Worm (Caenorhabditis elegans) whole organism, young adult: Measurements from ENCODE around the gene E_BE45912.2.

Experiments
- B0261.1 ChIP-seq: sonication (generic microtip); optimal IDR thresholded peaks from 2 replicates; lab custom pipeline; 2016; ENCODE audit warnings: mild to moderate bottlenecking, missing genetic modification characterization, moderate library complexity, missing compliant biosample characterization
- D2030.7 ChIP-seq: fragments of 200-800 bp; sonication (Bioruptor generic); IDR thresholded peaks from 2 replicates; pipeline ENCODE4 v1.3.6; 2022; ENCODE audit warnings: missing genetic modification reagents, missing genetic modification characterization, missing compliant biosample characterization
- F10E7.11 ChIP-seq: sonication (generic microtip); optimal IDR thresholded peaks from 2 replicates; lab custom pipeline; 2017; ENCODE audit warnings: mild to moderate bottlenecking, missing genetic modification characterization, moderate library complexity, missing compliant biosample characterization
- F22D6.2 ChIP-seq: sonication (generic microtip); optimal IDR thresholded peaks from 2 replicates; lab custom pipeline; 2016; ENCODE audit warnings: mild to moderate bottlenecking, missing genetic modification characterization, missing compliant biosample characterization
- F33H1.4 ChIP-seq: fragments of 200-800 bp; sonication (Bioruptor generic); IDR thresholded peaks from 2 replicates; pipeline ENCODE4 v1.3.6; 2022; ENCODE audit warnings: missing genetic modification reagents, missing genetic modification characterization, missing compliant biosample characterization
- F55B11.4 ChIP-seq: sonication (generic microtip); optimal IDR thresholded peaks from 2 replicates; lab custom pipeline; 2016; ENCODE audit warnings: missing compliant biosample characterization, missing genetic modification characterization, borderline replicate concordance; ENCODE audit not compliant: insufficient read depth
- F57C9.4 ChIP-seq: sonication (generic microtip); optimal IDR thresholded peaks from 2 replicates; lab custom pipeline; 2017; ENCODE audit warnings: mild to moderate bottlenecking, missing genetic modification characterization, missing compliant biosample characterization
- Y79H2A.3 ChIP-seq: fragments of 200-800 bp; sonication (Bioruptor generic); conservative IDR thresholded peaks from 2 replicates; pipeline ENCODE4 v1.3.6; 2022; ENCODE audit warnings: missing genetic modification reagents, missing genetic modification characterization, missing compliant biosample characterization
- Y95B8A.8 ChIP-seq: fragments of 200-800 bp; sonication (Bioruptor generic); IDR thresholded peaks from 2 replicates; pipeline ENCODE4 v1.3.6; 2022; ENCODE audit warnings: missing genetic modification reagents, missing genetic modification characterization, missing compliant biosample characterization
- attf-5 ChIP-seq: fragments of 200-800 bp; sonication (Bioruptor generic); optimal IDR thresholded peaks from 2 replicates; lab custom pipeline; 2018; ENCODE audit warnings: mild to moderate bottlenecking, missing genetic modification characterization, missing compliant biosample characterization
- bed-2 ChIP-seq: fragments of 200-800 bp; sonication (Bioruptor generic); IDR thresholded peaks from 2 replicates; pipeline ENCODE4 v1.3.6; 2022; ENCODE audit warnings: missing genetic modification reagents, missing genetic modification characterization, missing compliant biosample characterization
- ccch-3 ChIP-seq: fragments of 200-800 bp; sonication (Bioruptor generic); optimal IDR thresholded peaks from 2 replicates; lab custom pipeline; 2018; ENCODE audit warnings: mild to moderate bottlenecking, missing genetic modification characterization, missing compliant biosample characterization
- cebp-2 ChIP-seq: fragments of 200-800 bp; sonication (Bioruptor generic); IDR thresholded peaks from 2 replicates; pipeline ENCODE4 v1.3.6; 2022; ENCODE audit warnings: missing genetic modification characterization, missing compliant biosample characterization
- ceh-40 ChIP-seq: fragments of 200-800 bp; sonication (Bioruptor generic); IDR thresholded peaks from 2 replicates; pipeline ENCODE4 v1.3.6; 2022; ENCODE audit warnings: missing genetic modification characterization, missing compliant biosample characterization
- ceh-91 ChIP-seq: fragments of 200-800 bp; sonication (Bioruptor generic); IDR thresholded peaks from 2 replicates; pipeline ENCODE4 v1.3.6; 2022; ENCODE audit warnings: missing genetic modification reagents, missing genetic modification characterization, missing compliant biosample characterization
- chd-7 ChIP-seq: sonication (generic microtip); optimal IDR thresholded peaks from 2 replicates; lab custom pipeline; 2016; ENCODE audit warnings: mild to moderate bottlenecking, missing genetic modification characterization, moderate library complexity, missing compliant biosample characterization
- egrh-3 ChIP-seq: fragments of 200-800 bp; sonication (Bioruptor generic); IDR thresholded peaks from 2 replicates; pipeline ENCODE4 v1.3.6; 2022; ENCODE audit warnings: missing genetic modification reagents, missing genetic modification characterization, missing compliant biosample characterization
- ets-4 ChIP-seq: fragments of 200-800 bp; sonication (Bioruptor generic); optimal IDR thresholded peaks from 2 replicates; lab custom pipeline; 2018; ENCODE audit warnings: mild to moderate bottlenecking, missing genetic modification characterization, missing compliant biosample characterization
- hmg-1.2 ChIP-seq: fragments of 200-800 bp; sonication (Bioruptor generic); IDR thresholded peaks from 2 replicates; pipeline ENCODE4 v1.3.6; 2022; ENCODE audit warnings: missing genetic modification reagents, missing genetic modification characterization, missing compliant biosample characterization
- hrde-1 ChIP-seq: sonication (generic microtip); optimal IDR thresholded peaks from 2 replicates; lab custom pipeline; 2016; ENCODE audit warnings: missing genetic modification characterization, mild to moderate bottlenecking, missing compliant biosample characterization, moderate library complexity, missing genotype, missing genetic modification reagents, borderline replicate concordance
- lin-40 ChIP-seq: sonication (generic microtip); optimal IDR thresholded peaks from 2 replicates; lab custom pipeline; 2016; ENCODE audit warnings: missing genetic modification characterization, mild to moderate bottlenecking, missing compliant biosample characterization, missing genotype, missing genetic modification reagents
- lsy-27 ChIP-seq: sonication (generic microtip); optimal IDR thresholded peaks from 2 replicates; lab custom pipeline; 2017; ENCODE audit warnings: missing genetic modification characterization, mild to moderate bottlenecking, missing compliant biosample characterization, antibody characterized with exemption, missing genotype, borderline replicate concordance; ENCODE audit not compliant: insufficient read depth
- madf-10 ChIP-seq: sonication (generic microtip); optimal IDR thresholded peaks from 2 replicates; lab custom pipeline; 2016; ENCODE audit warnings: mild to moderate bottlenecking, missing genetic modification characterization, missing compliant biosample characterization
- madf-3 ChIP-seq: fragments of 200-800 bp; sonication (Bioruptor generic); IDR thresholded peaks from 2 replicates; pipeline ENCODE4 v1.3.6; 2022; ENCODE audit warnings: missing genetic modification reagents, missing genetic modification characterization, missing compliant biosample characterization
- mcd-1 ChIP-seq: fragments of 200-800 bp; sonication (Bioruptor generic); IDR thresholded peaks from 2 replicates; pipeline ENCODE4 v1.3.6; 2022; ENCODE audit warnings: missing genetic modification reagents, missing genetic modification characterization, missing compliant biosample characterization
- mel-28 ChIP-seq: sonication (generic microtip); optimal IDR thresholded peaks from 2 replicates; lab custom pipeline; 2016; ENCODE audit warnings: borderline replicate concordance, mild to moderate bottlenecking, missing genetic modification characterization, missing compliant biosample characterization
- nfyb-1 ChIP-seq: fragments of 200-800 bp; sonication (Bioruptor generic); IDR thresholded peaks from 2 replicates; pipeline ENCODE4 v1.3.6; 2022; ENCODE audit warnings: missing genetic modification reagents, missing genetic modification characterization, missing compliant biosample characterization
- rcor-1 ChIP-seq: fragments of 200-800 bp; sonication (Bioruptor generic); IDR thresholded peaks from 2 replicates; pipeline ENCODE4 v1.3.6; 2022; ENCODE audit warnings: missing genetic modification reagents, missing genetic modification characterization, missing compliant biosample characterization
- snpc-1.3 ChIP-seq: sonication (generic microtip); optimal IDR thresholded peaks from 2 replicates; lab custom pipeline; 2017; ENCODE audit warnings: missing genetic modification characterization, mild to moderate bottlenecking, missing compliant biosample characterization, antibody characterized with exemption, moderate library complexity, missing genotype, missing genetic modification reagents; ENCODE audit not compliant: insufficient read depth
- sptf-2 ChIP-seq: fragments of 200-800 bp; sonication (Bioruptor generic); optimal IDR thresholded peaks from 2 replicates; lab custom pipeline; 2018; ENCODE audit warnings: mild to moderate bottlenecking, missing genetic modification characterization, missing compliant biosample characterization
- unc-130 ChIP-seq: sonication (generic microtip); optimal IDR thresholded peaks from 2 replicates; lab custom pipeline; 2016; ENCODE audit warnings: missing genetic modification reagents, missing genetic modification characterization, missing compliant biosample characterization
- zfh-2 ChIP-seq: fragments of 200-800 bp; sonication (Bioruptor generic); conservative IDR thresholded peaks from 2 replicates; pipeline ENCODE4 v1.3.6; 2022; ENCODE audit warnings: missing genetic modification reagents, missing genetic modification characterization, missing compliant biosample characterization
- zim-3 ChIP-seq: sonication (generic microtip); optimal IDR thresholded peaks from 2 replicates; lab custom pipeline; 2017; ENCODE audit warnings: mild to moderate bottlenecking, missing genetic modification characterization, moderate library complexity, missing compliant biosample characterization
- ztf-18 ChIP-seq: sonication (generic microtip); optimal IDR thresholded peaks from 2 replicates; lab custom pipeline; 2016; ENCODE audit warnings: missing genotype, mild to moderate bottlenecking, missing genetic modification characterization, missing compliant biosample characterization

E_BE45912.2 gene

DNA sequence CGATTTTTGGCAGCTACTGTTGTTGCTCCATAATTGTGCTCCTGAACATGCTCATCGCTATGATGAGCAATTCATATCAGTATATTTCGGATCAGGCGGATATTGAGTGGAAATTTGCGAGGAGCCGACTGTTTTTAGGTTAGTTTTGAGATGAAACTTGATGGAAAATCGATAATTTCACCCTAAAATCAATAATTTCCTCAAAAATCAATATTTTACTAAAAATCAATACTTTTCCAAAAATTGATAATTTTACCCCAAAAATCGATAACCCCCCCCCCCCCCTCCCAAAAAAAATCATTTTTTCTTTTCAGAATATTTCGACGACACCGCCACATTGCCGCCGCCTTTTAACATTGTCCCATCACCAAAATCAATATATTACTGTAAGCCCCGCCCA, 32.0 kb downstream of the E_BE45912.2 start:
- TF ChIP-seq zim-3 (tag; lab: Kevin White, UChicago) (no peak), ceh-40 (GFP tag; lab: Robert Waterston, UW) (no peak)

- no peak for TF ChIP-seq ets-4 (GFP tag; lab: Kevin White, UChicago)
- no peak for TF ChIP-seq B0261.1 (tag; lab: Kevin White, UChicago)
- no peak for TF ChIP-seq bed-2 (GFP tag; lab: Robert Waterston, UW)
- no peak for TF ChIP-seq cebp-2 (GFP tag; lab: Robert Waterston, UW)
- no peak for TF ChIP-seq unc-130 (GFP tag; lab: Kevin White, UChicago)
- TF ChIP-seq rcor-1 (GFP tag; lab: Robert Waterston, UW): no peak
- TF ChIP-seq lsy-27 (tag; lab: Kevin White, UChicago): no peak
- no peak for TF ChIP-seq ccch-3
- TF ChIP-seq nfyb-1: no peak
- no peak for TF ChIP-seq mcd-1 (GFP tag; lab: Robert Waterston, UW)
- TF ChIP-seq snpc-1.3: no peak
- no peak for TF ChIP-seq D2030.7 (GFP tag; lab: Robert Waterston, UW)
- TF ChIP-seq lin-40: no peak
- TF ChIP-seq madf-10: no peak
- TF ChIP-seq sptf-2 (GFP tag; lab: Kevin White, UChicago): no peak
- TF ChIP-seq, all 124 proteins: peak for 0
Measured at ce11 chrIII:996564-996963, 34.3 kb downstream of the E_BE45912.2 start.

- no peak for TF ChIP-seq hrde-1
- TF ChIP-seq F10E7.11 (tag; lab: Kevin White, UChicago): no peak
- no peak for TF ChIP-seq attf-5 (GFP tag; lab: Kevin White, UChicago)
- TF ChIP-seq F33H1.4 (GFP tag; lab: Robert Waterston, UW): no peak
- TF ChIP-seq F57C9.4 (tag; lab: Kevin White, UChicago): no peak
Measured at ce11 chrIII:991581-991980, 39.3 kb downstream of the E_BE45912.2 start, which contains the start of gene trp-2. TSS of gene trp-2 (plus strand) at chrIII:991881.

DNA sequence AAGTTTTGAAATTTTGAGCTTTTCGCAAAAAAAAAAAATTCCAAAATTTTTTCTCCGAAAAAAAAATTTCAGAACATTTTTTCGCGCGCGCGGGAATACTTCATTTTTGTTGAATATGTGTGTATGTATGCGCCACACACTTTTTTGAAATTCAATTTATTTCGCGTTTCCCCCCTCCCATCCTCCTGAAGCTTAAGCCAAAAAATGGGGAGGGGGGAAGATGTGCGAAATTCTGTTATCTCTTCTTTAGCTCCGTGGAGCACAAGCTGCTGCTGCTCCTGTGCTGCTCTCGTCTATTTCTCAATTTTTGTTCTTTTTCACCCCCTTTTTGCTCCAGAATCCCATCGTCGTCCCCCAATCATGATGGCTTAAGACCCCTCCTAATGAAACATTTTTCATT, 41.3 kb downstream of the E_BE45912.2 start:
- 0 out of 2 replicates have a peak, but pooled peaks have one; percentile 28 for TF ChIP-seq madf-3 (GFP tag; lab: Robert Waterston, UW)
- TF ChIP-seq chd-7 (tag; lab: Kevin White, UChicago): no peak
- TF ChIP-seq ceh-91 (GFP tag; lab: Robert Waterston, UW): no peak
- TF ChIP-seq F22D6.2 (tag; lab: Kevin White, UChicago): no peak
- 0 out of 2 replicates have a peak, but pooled peaks have one; percentile 30 for TF ChIP-seq zfh-2 (GFP tag; lab: Robert Waterston, UW)
- TF ChIP-seq, all 124 proteins: peak for 2

DNA sequence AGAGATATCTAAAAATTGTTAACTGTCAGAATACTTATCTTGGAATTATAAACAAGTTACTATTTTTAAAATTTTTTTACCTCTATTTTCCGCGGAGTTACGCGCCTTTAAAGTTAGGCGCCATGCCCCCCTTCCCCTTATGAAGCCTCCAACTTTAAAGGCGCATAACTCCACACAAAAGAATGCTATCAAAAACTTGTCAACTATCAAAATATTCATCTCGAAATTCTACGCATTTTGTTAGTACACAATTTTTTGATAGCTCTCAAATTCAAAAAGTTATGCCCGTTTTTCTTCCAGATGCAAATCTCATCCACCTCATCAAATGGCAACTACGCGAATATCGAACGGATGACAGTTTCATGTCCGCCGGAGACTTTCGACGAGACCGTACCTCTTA, 47.9 kb downstream of the E_BE45912.2 start, which contains the start of gene tbc-10:
Gene tbc-10, plus strand, starts transcription at position 301 of the 400 bp plus-strand sequence.
- no peak for TF ChIP-seq ztf-18

DNA sequence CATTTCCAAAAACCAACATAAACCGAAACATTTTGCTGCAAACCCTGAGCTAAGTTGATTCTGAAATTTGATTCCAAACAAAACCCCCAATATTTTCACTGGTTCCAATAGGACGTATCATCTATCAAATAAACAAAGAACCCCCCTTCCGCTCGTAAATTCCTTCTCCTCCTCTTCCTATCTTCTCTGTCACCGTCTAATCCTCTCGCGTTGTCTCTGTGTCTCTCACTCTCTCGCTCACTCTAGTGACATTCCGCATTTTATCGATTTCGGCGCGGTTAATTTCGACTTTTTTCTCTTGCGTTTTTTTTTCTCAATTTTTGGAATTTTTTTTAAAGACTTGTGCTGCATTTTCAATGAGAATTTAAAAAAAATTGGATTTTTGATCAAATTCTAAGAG, 48.9 kb downstream of the E_BE45912.2 start:
- TF ChIP-seq B0261.1 (tag; lab: Kevin White, UChicago) (no peak), hmg-1.2 (GFP tag; lab: Robert Waterston, UW) (peak; percentile 80), mcd-1 (GFP tag; lab: Robert Waterston, UW) (no peak), Y79H2A.3 (no peak), nfyb-1 (0 out of 2 replicates have a peak, but pooled peaks have one; percentile 7), F55B11.4 (tag; lab: Kevin White, UChicago) (no peak), Y95B8A.8 (no peak), mel-28 (tag; lab: Kevin White, UChicago) (no peak), egrh-3 (GFP tag; lab: Robert Waterston, UW) (no peak)
